Worm (Caenorhabditis elegans): Measurements from ENCODE around the gene M88.3.

M88.3 gene

ce11 chrIII:4517781-4518180 lies 27.1 kb downstream of the M88.3 start (continued):
- TF ChIP-seq cey-2 (tag; optimal IDR thresholded peaks at IDR 0.05; ENCODE audit: borderline replicate concordance, insufficient read depth) (no peak), madf-5 (GFP tag; IDR thresholded peaks at IDR 0.05) (no peak), hlh-11 (tag; optimal IDR thresholded peaks at IDR 0.05) (no peak)

- TF ChIP-seq nhr-77 (tag; optimal IDR thresholded peaks at IDR 0.05) (no peak), ceh-32 (tag; optimal IDR thresholded peaks at IDR 0.05; ENCODE audit: poor library complexity) (no peak), F10B5.3 (tag; optimal IDR thresholded peaks at IDR 0.05) (no peak), daf-12 (tag; optimal IDR thresholded peaks at IDR 0.05) (no peak), cey-2 (tag; optimal IDR thresholded peaks at IDR 0.05; ENCODE audit: borderline replicate concordance, insufficient read depth) (no peak), ztf-11 (tag; optimal IDR thresholded peaks at IDR 0.05) (no peak)
Observed at ce11 chrIII:4515173-4515572, 29.7 kb downstream of the M88.3 start.

ce11 chrIII:4513926-4514325 lies 30.9 kb downstream of the M88.3 start:
- TF ChIP-seq mes-2 (tag; optimal IDR thresholded peaks at IDR 0.05; ENCODE audit: poor library complexity, severe bottlenecking) (no peak), madf-5 (GFP tag; IDR thresholded peaks at IDR 0.05) (no peak), lsy-2 (tag; optimal IDR thresholded peaks at IDR 0.05) (peak in 1 of 2 experiments; percentile 28), hlh-30 (tag; optimal IDR thresholded peaks at IDR 0.05; ENCODE audit: insufficient read depth) (peak; percentile 42), nhr-111 (GFP tag; optimal IDR thresholded peaks at IDR 0.05) (no peak), egl-43 (GFP tag; IDR thresholded peaks at IDR 0.05) (no peak), mxl-3 (GFP tag; optimal IDR thresholded peaks at IDR 0.05) (no peak), unc-62 (GFP tag; optimal IDR thresholded peaks at IDR 0.05 in 1 of 2) (peak in 1 of 2 experiments; percentile 48), unc-62 (tag; optimal IDR thresholded peaks at IDR 0.05) (no peak), mdl-1 (tag; optimal IDR thresholded peaks at IDR 0.05) (peak in 1 of 2 experiments; percentile 30)

- peak; percentile 92 for TF ChIP-seq aha-1 (tag)
- 0 out of 2 replicates have a peak, but pooled peaks have one; percentile 22 for TF ChIP-seq dmd-6 (GFP tag; IDR thresholded peaks at IDR 0.05)
- peak; percentile 69 for TF ChIP-seq ztf-7 (tag; optimal IDR thresholded peaks at IDR 0.05)
- peak; percentile 73 for TF ChIP-seq lin-13 (GFP tag; optimal IDR thresholded peaks at IDR 0.05)
- TF ChIP-seq dpl-1 (GFP tag; optimal IDR thresholded peaks at IDR 0.05): peak; percentile 85
- TF ChIP-seq hlh-30 (tag; optimal IDR thresholded peaks at IDR 0.05; ENCODE audit: insufficient read depth): peak; percentile 77
- peak; percentile 19 for TF ChIP-seq nhr-11 (tag; optimal IDR thresholded peaks at IDR 0.05)
- peak; percentile 39 for TF ChIP-seq hlh-11 (tag; optimal IDR thresholded peaks at IDR 0.05)
- peak; percentile 35 for TF ChIP-seq dve-1 (tag; optimal IDR thresholded peaks at IDR 0.05; ENCODE audit: insufficient read depth)
- peak; percentile 74 for TF ChIP-seq nhr-6 (tag; optimal IDR thresholded peaks at IDR 0.05)
- peak in 1 of 2 experiments; percentile 8 for TF ChIP-seq hif-1 (tag; optimal IDR thresholded peaks at IDR 0.05)
- peak; percentile 53; the same call in 1 of the 2 replicates for TF ChIP-seq arid-1 (GFP tag; conservative IDR thresholded peaks at IDR 0.05)
- TF ChIP-seq gei-8 (GFP tag; optimal IDR thresholded peaks at IDR 0.05): no peak
- no peak for TF ChIP-seq daf-16 (GFP tag; optimal IDR thresholded peaks at IDR 0.05)
- TF ChIP-seq daf-16 (tag; optimal IDR thresholded peaks at IDR 0.05): no peak
- TF ChIP-seq lsy-2 (tag; optimal IDR thresholded peaks at IDR 0.05): peak in 1 of 2 experiments; percentile 95
- peak; percentile 67 for TF ChIP-seq mep-1 (tag; optimal IDR thresholded peaks at IDR 0.05)
- TF ChIP-seq unc-130 (GFP tag; optimal IDR thresholded peaks at IDR 0.05): peak; percentile 76
- TF ChIP-seq pha-4 (GFP tag; IDR thresholded peaks at IDR 0.05): no peak
- TF ChIP-seq pha-4 (tag; optimal IDR thresholded peaks at IDR 0.05): no peak
- peak; percentile 26 for TF ChIP-seq nhr-77 (tag; optimal IDR thresholded peaks at IDR 0.05)
- peak; percentile 68 for TF ChIP-seq lin-38 (GFP tag; IDR thresholded peaks at IDR 0.05)
- TF ChIP-seq nhr-10 (tag; optimal IDR thresholded peaks at IDR 0.05): no peak
- no peak for TF ChIP-seq zip-11 (GFP tag; IDR thresholded peaks at IDR 0.05)
- TF ChIP-seq ZK546.5 (tag; optimal IDR thresholded peaks at IDR 0.05): no peak
- peak; percentile 70 for TF ChIP-seq mes-2 (tag; optimal IDR thresholded peaks at IDR 0.05; ENCODE audit: poor library complexity, severe bottlenecking)
- TF ChIP-seq rbr-2 (tag; optimal IDR thresholded peaks at IDR 0.05): peak; percentile 26
- peak; percentile 29 for TF ChIP-seq nhr-28 (tag; optimal IDR thresholded peaks at IDR 0.05)
- peak; percentile 56 for TF ChIP-seq hmg-1.1 (GFP tag; IDR thresholded peaks at IDR 0.05)
- peak; percentile 54 for TF ChIP-seq T20F7.1 (GFP tag; optimal IDR thresholded peaks at IDR 0.05)
Observed at ce11 chrIII:4508064-4508905, 36.6 kb downstream of the M88.3 start, which contains the start of the genes cct-5 and F25F2.1. Gene cct-5 (minus strand): TSS chrIII:4508114. Gene F25F2.1 (plus strand): TSS chrIII:4508855.
